Worm (Caenorhabditis elegans) whole organism, L4 larva: ENCODE measurements around the gene twk-31.
A peak's percentile ranks its signal among the peaks of the same experiment; 100 is the strongest.

Experiments used
- F44E2.7 ChIP-seq: fragments of 200-800 bp; sonication (Bioruptor generic); IDR thresholded peaks from 2 replicates; pipeline ENCODE4 v2.1.2; 2022; ENCODE audit warnings: missing genetic modification characterization, missing compliant biosample characterization
- F49E8.2 ChIP-seq: sonication (generic microtip); optimal IDR thresholded peaks from 2 replicates; lab custom pipeline; 2016; ENCODE audit warnings: missing compliant biosample characterization, mild to moderate bottlenecking, missing genetic modification characterization, borderline replicate concordance
- T26A8.4 ChIP-seq: fragments of 200-800 bp; sonication (Bioruptor generic); IDR thresholded peaks from 2 replicates; pipeline ENCODE4 v1.3.6; 2022; ENCODE audit warnings: missing genetic modification characterization, missing compliant biosample characterization
- Y105C5A.15 ChIP-seq: fragments of 200-800 bp; sonication (Bioruptor generic); IDR thresholded peaks from 2 replicates; pipeline ENCODE4 v1.3.6; 2022; ENCODE audit warnings: missing genetic modification characterization, missing compliant biosample characterization
- Y75B8A.6 ChIP-seq: fragments of 200-800 bp; sonication (Bioruptor generic); IDR thresholded peaks from 2 replicates; pipeline ENCODE4 v1.3.6; 2022; ENCODE audit warnings: missing genetic modification reagents, missing genetic modification characterization, missing compliant biosample characterization
- ceh-20 ChIP-seq: fragments of 200-800 bp; sonication (Bioruptor generic); IDR thresholded peaks from 2 replicates; pipeline ENCODE4 v1.3.6; 2022; ENCODE audit warnings: missing genetic modification reagents, missing genetic modification characterization, missing compliant biosample characterization
- ctbp-1 ChIP-seq: fragments of 200-800 bp; sonication (Bioruptor generic); IDR thresholded peaks from 2 replicates; pipeline ENCODE4 v1.3.6; 2022; ENCODE audit warnings: missing genetic modification reagents, missing genetic modification characterization, missing compliant biosample characterization
- daf-12 ChIP-seq: fragments of 150-350 bp; optimal IDR thresholded peaks from 2 replicates; lab custom pipeline; 2014; ENCODE audit warnings: missing biosample characterization, missing genetic modification reagents, missing genetic modification characterization
- daf-8 ChIP-seq: fragments of 200-800 bp; sonication (Bioruptor generic); IDR thresholded peaks from 2 replicates; pipeline ENCODE4 v1.3.6; 2022; ENCODE audit warnings: missing genetic modification characterization, missing compliant biosample characterization
- dmd-9 ChIP-seq: fragments of 200-800 bp; sonication (Bioruptor generic); IDR thresholded peaks from 2 replicates; pipeline ENCODE4 v1.3.6; 2022; ENCODE audit warnings: missing genetic modification reagents, missing genetic modification characterization, missing compliant biosample characterization
- dve-1 ChIP-seq: sonication (generic microtip); optimal IDR thresholded peaks from 2 replicates; lab custom pipeline; 2017; ENCODE audit warnings: antibody characterized with exemption, mild to moderate bottlenecking, missing genetic modification characterization, missing compliant biosample characterization; ENCODE audit not compliant: insufficient read depth
- egl-27 ChIP-seq: sonication (generic microtip); optimal IDR thresholded peaks from 3 replicates; lab custom pipeline; 2017; ENCODE audit warnings: missing biosample characterization, missing genetic modification reagents, missing genetic modification characterization
- egl-43 ChIP-seq: fragments of 200-800 bp; sonication (Bioruptor generic); IDR thresholded peaks from 2 replicates; pipeline ENCODE4 v1.3.6; 2022; ENCODE audit warnings: missing genetic modification reagents, missing genetic modification characterization, missing compliant biosample characterization
- fkh-10 ChIP-seq: fragments of 150-350 bp; optimal IDR thresholded peaks from 2 replicates; lab custom pipeline; 2014; ENCODE audit warnings: missing biosample characterization, missing genetic modification reagents, missing genetic modification characterization
- fos-1 ChIP-seq: fragments of 150-350 bp; optimal IDR thresholded peaks from 2 replicates; lab custom pipeline; 2014; ENCODE audit warnings: missing biosample characterization, missing genetic modification characterization
- hif-1 ChIP-seq, 2 experiments: sonication (generic microtip); optimal IDR thresholded peaks; 2 replicates each; lab custom pipeline; 2016 to 2017; ENCODE audit warnings: missing compliant biosample characterization in 2 of 2, missing genetic modification characterization in 2 of 2, missing genetic modification reagents in 2 of 2, missing genotype in 2 of 2, mild to moderate bottlenecking in 1 of 2
- hlh-11 ChIP-seq: fragments of 200-800 bp; sonication (Bioruptor generic); optimal IDR thresholded peaks from 2 replicates; lab custom pipeline; 2018; ENCODE audit warnings: mild to moderate bottlenecking, missing genetic modification characterization, missing compliant biosample characterization
- hmg-1.1 ChIP-seq: fragments of 200-800 bp; sonication (Bioruptor generic); IDR thresholded peaks from 2 replicates; pipeline ENCODE4 v1.3.6; 2022; ENCODE audit warnings: missing genetic modification reagents, missing genetic modification characterization, missing compliant biosample characterization
- lin-1 ChIP-seq: fragments of 200-800 bp; sonication (Bioruptor generic); IDR thresholded peaks from 2 replicates; pipeline ENCODE4 v1.3.6; 2022; ENCODE audit warnings: missing genetic modification reagents, missing genetic modification characterization, missing compliant biosample characterization
- lin-13 ChIP-seq: fragments of 150-350 bp; optimal IDR thresholded peaks from 2 replicates; lab custom pipeline; 2014; ENCODE audit warnings: missing biosample characterization, missing genetic modification reagents, missing genetic modification characterization
- lin-39 ChIP-seq: fragments of 150-350 bp; optimal IDR thresholded peaks from 2 replicates; lab custom pipeline; 2014; ENCODE audit warnings: missing biosample characterization, missing genetic modification reagents, missing genetic modification characterization
- lir-3 ChIP-seq: sonication (generic microtip); optimal IDR thresholded peaks from 2 replicates; lab custom pipeline; 2016; ENCODE audit warnings: mild to moderate bottlenecking, missing genetic modification characterization, missing compliant biosample characterization
- madf-5 ChIP-seq, 2 experiments: fragments of 200-800 bp; sonication (Bioruptor generic); IDR thresholded peaks; 2 replicates each; pipeline ENCODE4 v1.3.6; 2022; ENCODE audit warnings: missing compliant biosample characterization in 2 of 2, missing genetic modification characterization in 2 of 2
- mdl-1 ChIP-seq, 2 experiments: fragments of 150-350 bp in 1 of 2; sonication (generic microtip) in 1 of 2; optimal IDR thresholded peaks; 2 replicates each; lab custom pipeline; 2014 to 2017; ENCODE audit warnings: missing biosample characterization in 2 of 2, missing genetic modification characterization in 2 of 2
- mxl-3 ChIP-seq: fragments of 200-800 bp; sonication (Bioruptor generic); optimal IDR thresholded peaks from 2 replicates; lab custom pipeline; 2018; ENCODE audit warnings: mild to moderate bottlenecking, missing genetic modification characterization, missing compliant biosample characterization
- nhr-10 ChIP-seq: fragments of 150-350 bp; optimal IDR thresholded peaks from 2 replicates; lab custom pipeline; 2014; ENCODE audit warnings: missing biosample characterization, missing genetic modification characterization
- nhr-28 ChIP-seq: fragments of 150-350 bp; optimal IDR thresholded peaks from 2 replicates; lab custom pipeline; 2014; ENCODE audit warnings: missing biosample characterization, missing genetic modification characterization
- nhr-48 ChIP-seq: sonication (generic microtip); optimal IDR thresholded peaks from 2 replicates; lab custom pipeline; 2016; ENCODE audit warnings: mild to moderate bottlenecking, missing genetic modification characterization, missing compliant biosample characterization
- nhr-76 ChIP-seq: fragments of 150-350 bp; optimal IDR thresholded peaks from 2 replicates; lab custom pipeline; 2014; ENCODE audit warnings: missing biosample characterization, missing genetic modification characterization
- nhr-77 ChIP-seq: fragments of 150-350 bp; optimal IDR thresholded peaks from 2 replicates; lab custom pipeline; 2014; ENCODE audit warnings: missing biosample characterization, missing genetic modification characterization
- php-3 ChIP-seq: fragments of 200-800 bp; sonication (Bioruptor generic); IDR thresholded peaks from 2 replicates; pipeline ENCODE4 v1.3.6; 2022; ENCODE audit warnings: missing genetic modification reagents, missing genetic modification characterization, missing compliant biosample characterization
- pqm-1 ChIP-seq: sonication (generic microtip); optimal IDR thresholded peaks from 2 replicates; lab custom pipeline; 2017; ENCODE audit warnings: missing biosample characterization, missing genetic modification characterization
- snpc-4 ChIP-seq: fragments of 150-350 bp; optimal IDR thresholded peaks from 2 replicates; lab custom pipeline; 2014; ENCODE audit warnings: missing biosample characterization, missing genetic modification characterization
- zfp-2 ChIP-seq: sonication (generic microtip); optimal IDR thresholded peaks from 2 replicates; lab custom pipeline; 2016; ENCODE audit warnings: mild to moderate bottlenecking, missing genetic modification characterization, missing compliant biosample characterization
- zfp-3 ChIP-seq: fragments of 200-800 bp; sonication (Bioruptor generic); conservative IDR thresholded peaks from 2 replicates; pipeline ENCODE4 v1.3.6; 2022; ENCODE audit warnings: missing genetic modification reagents, missing genetic modification characterization, missing compliant biosample characterization
- zip-11 ChIP-seq: fragments of 200-800 bp; sonication (Bioruptor generic); IDR thresholded peaks from 2 replicates; pipeline ENCODE4 v1.3.6; 2022; ENCODE audit warnings: missing genetic modification characterization, missing compliant biosample characterization
- zip-2 ChIP-seq: fragments of 150-350 bp; optimal IDR thresholded peaks from 2 replicates; lab custom pipeline; 2014; ENCODE audit warnings: missing biosample characterization, missing genetic modification characterization

twk-31 gene

ce11 chrIII:11444796-11445386 lies 34.4 kb downstream of the twk-31 start (continued):
- no peak for TF ChIP-seq lin-1
- TF ChIP-seq php-3 (GFP tag; lab: Robert Waterston, UW) = no peak
- no peak for TF ChIP-seq daf-8 (GFP tag; lab: Robert Waterston, UW)
- TF ChIP-seq fkh-10 (GFP tag; lab: Kevin White, UChicago) = no peak
- no peak for TF ChIP-seq F49E8.2 (tag; lab: Kevin White, UChicago)
- no peak for TF ChIP-seq egl-27
- no peak for TF ChIP-seq zfp-2 (tag; lab: Kevin White, UChicago)
- TF ChIP-seq zip-2 = no peak
- TF ChIP-seq nhr-10 (tag; lab: Kevin White, UChicago) = no peak
- TF ChIP-seq snpc-4 (tag; lab: Kevin White, UChicago) = no peak
- TF ChIP-seq lir-3 (tag; lab: Kevin White, UChicago) = no peak
- TF ChIP-seq nhr-76 (tag; lab: Kevin White, UChicago) = no peak
- TF ChIP-seq daf-12 (tag; lab: Kevin White, UChicago) = no peak
- TF ChIP-seq lin-13 (GFP tag; lab: Kevin White, UChicago) = no peak
- no peak for TF ChIP-seq ceh-20 (GFP tag; lab: Robert Waterston, UW)
- TF ChIP-seq Y75B8A.6 (GFP tag; lab: Robert Waterston, UW) = no peak
- no peak for TF ChIP-seq fos-1 (tag; lab: Kevin White, UChicago)

ce11 chrIII:11446826-11447225 lies 36.3 kb downstream of the twk-31 start:
- no peak for TF ChIP-seq hmg-1.1 (GFP tag; lab: Robert Waterston, UW)
- TF ChIP-seq hif-1 (tag; optimal IDR thresholded peaks at IDR 0.05; lab: Kevin White, UChicago) = no peak
- TF ChIP-seq F44E2.7 (GFP tag; lab: Robert Waterston, UW) = no peak

ce11 chrIII:11448330-11448729 lies 37.9 kb downstream of the twk-31 start:
- TF ChIP-seq php-3 (GFP tag; lab: Robert Waterston, UW) (no peak), madf-5 (GFP tag; IDR thresholded peaks at IDR 0.05; lab: Robert Waterston, UW) (no peak), zfp-3 (GFP tag; lab: Robert Waterston, UW) (no peak), hlh-11 (tag; lab: Kevin White, UChicago) (no peak), snpc-4 (tag; lab: Kevin White, UChicago) (no peak), lin-39 (tag; lab: Kevin White, UChicago) (no peak), zip-11 (GFP tag; lab: Robert Waterston, UW) (no peak), dmd-9 (GFP tag; lab: Robert Waterston, UW) (no peak), Y105C5A.15 (GFP tag; lab: Robert Waterston, UW) (no peak), F44E2.7 (GFP tag; lab: Robert Waterston, UW) (no peak), nhr-77 (tag; lab: Kevin White, UChicago) (no peak), ctbp-1 (GFP tag; lab: Robert Waterston, UW) (no peak), nhr-10 (tag; lab: Kevin White, UChicago) (no peak), egl-43 (GFP tag; lab: Robert Waterston, UW) (no peak), mdl-1 (tag; optimal IDR thresholded peaks at IDR 0.05; lab: Kevin White, UChicago) (no peak), nhr-48 (tag; lab: Kevin White, UChicago) (no peak)

ce11 chrIII:11451380-11451779 lies 40.9 kb downstream of the twk-31 start:
- peak; percentile 5 for TF ChIP-seq dve-1 (tag; lab: Kevin White, UChicago)
- TF ChIP-seq nhr-28 (tag; lab: Kevin White, UChicago) = peak; percentile 56
- TF ChIP-seq snpc-4 (tag; lab: Kevin White, UChicago) = no peak
- peak; percentile 36 for TF ChIP-seq pqm-1
- TF ChIP-seq nhr-10 (tag; lab: Kevin White, UChicago) = no peak
- no peak for TF ChIP-seq T26A8.4 (GFP tag; lab: Robert Waterston, UW)
- TF ChIP-seq mxl-3 = peak; percentile 35
